Worm (Caenorhabditis elegans): ENCODE measurements around the gene C15B12.2.

Gene C15B12.2

DNA sequence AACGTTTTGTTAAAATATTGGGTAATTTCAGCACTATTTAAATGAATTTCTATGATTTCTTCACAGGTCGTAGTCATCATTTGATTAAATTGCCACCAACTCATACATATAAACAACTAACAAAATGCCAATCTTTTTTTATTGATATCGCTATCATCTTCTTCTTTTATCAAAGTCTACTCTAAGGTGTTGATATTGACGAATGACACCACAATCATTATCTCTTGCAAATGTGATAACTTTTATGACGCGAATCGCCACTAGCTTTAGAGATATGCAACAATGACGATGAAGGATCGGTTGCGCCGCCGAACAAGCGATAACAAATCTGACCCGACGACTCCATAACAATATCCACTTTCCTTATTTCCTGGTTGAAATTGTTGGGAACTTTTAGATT lies 51.3 kb downstream of the C15B12.2 start:
- TF ChIP-seq ztf-4 (tag; optimal IDR thresholded peaks at IDR 0.05) (no peak), lin-15B (tag; optimal IDR thresholded peaks at IDR 0.05) (no peak), mab-9 (GFP tag; IDR thresholded peaks at IDR 0.05) (no peak), zip-4 (GFP tag; optimal IDR thresholded peaks at IDR 0.05) (no peak), ceh-88 (GFP tag; IDR thresholded peaks at IDR 0.05) (no peak), mef-2 (tag; optimal IDR thresholded peaks at IDR 0.05) (no peak), skn-1 (tag; optimal IDR thresholded peaks at IDR 0.05) (no peak), tbx-2 (tag; optimal IDR thresholded peaks at IDR 0.05) (no peak), C34B4.2 (tag; optimal IDR thresholded peaks at IDR 0.05) (no peak), sptf-1 (tag; optimal IDR thresholded peaks at IDR 0.05) (no peak), mep-1 (tag; optimal IDR thresholded peaks at IDR 0.05) (no peak), C16A3.4 (tag; optimal IDR thresholded peaks at IDR 0.05) (no peak), fos-1 (tag; optimal IDR thresholded peaks at IDR 0.05) (no peak), aly-2 (tag; optimal IDR thresholded peaks at IDR 0.05) (no peak), swsn-7 (tag; optimal IDR thresholded peaks at IDR 0.05) (no peak), nhr-20 (tag; optimal IDR thresholded peaks at IDR 0.05) (peak; percentile 5), fkh-8 (tag; optimal IDR thresholded peaks at IDR 0.05) (no peak), unc-62 (GFP tag; optimal IDR thresholded peaks at IDR 0.05) (no peak), elt-3 (tag; optimal IDR thresholded peaks at IDR 0.05) (peak in 5 of 6 experiments; percentile 41 to 75 (median 56)), nhr-28 (tag; optimal IDR thresholded peaks at IDR 0.05) (no peak), elt-2 (tag; optimal IDR thresholded peaks at IDR 0.05) (peak; percentile 45), nhr-237 (tag; optimal IDR thresholded peaks at IDR 0.05) (no peak), lin-14 (GFP tag; optimal IDR thresholded peaks at IDR 0.05) (peak; percentile 18), blmp-1 (tag; optimal IDR thresholded peaks at IDR 0.05) (peak; percentile 78), lsy-2 (tag; optimal IDR thresholded peaks at IDR 0.05) (no peak)

DNA sequence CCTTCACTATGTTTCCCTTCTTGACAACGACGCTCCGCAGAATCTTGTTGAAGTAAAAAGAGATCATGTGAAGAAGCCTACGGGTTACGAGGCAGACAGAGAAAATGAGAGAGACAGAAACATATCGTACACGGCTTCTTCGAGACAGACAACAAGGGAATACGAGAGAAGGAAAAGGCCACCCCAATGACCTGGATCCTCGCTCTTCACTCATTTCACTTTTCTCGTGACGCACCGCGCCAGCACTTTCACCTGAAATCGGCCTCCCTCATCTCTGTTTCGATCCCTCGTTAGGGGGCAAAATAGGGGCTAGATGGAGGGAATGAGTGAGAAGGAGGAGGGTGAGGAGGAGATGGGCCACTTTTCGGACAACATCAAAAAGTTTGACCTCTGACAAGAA lies 52.1 kb downstream of the C15B12.2 start:
- TF ChIP-seq efl-1 (optimal IDR thresholded peaks at IDR 0.05) (no peak), efl-1 (GFP tag; optimal IDR thresholded peaks at IDR 0.05 in 1 of 2) (no peak), unc-130 (tag; optimal IDR thresholded peaks at IDR 0.05) (no peak), hpl-2 (GFP tag; optimal IDR thresholded peaks at IDR 0.05) (no peak), blmp-1 (tag; optimal IDR thresholded peaks at IDR 0.05) (peak; percentile 100), irx-1 (tag; optimal IDR thresholded peaks at IDR 0.05) (no peak)

Data from whole organism, L1 larva.